Worm (Caenorhabditis elegans): ENCODE results near the gene C33F10.4.

C33F10.4 gene

DNA sequence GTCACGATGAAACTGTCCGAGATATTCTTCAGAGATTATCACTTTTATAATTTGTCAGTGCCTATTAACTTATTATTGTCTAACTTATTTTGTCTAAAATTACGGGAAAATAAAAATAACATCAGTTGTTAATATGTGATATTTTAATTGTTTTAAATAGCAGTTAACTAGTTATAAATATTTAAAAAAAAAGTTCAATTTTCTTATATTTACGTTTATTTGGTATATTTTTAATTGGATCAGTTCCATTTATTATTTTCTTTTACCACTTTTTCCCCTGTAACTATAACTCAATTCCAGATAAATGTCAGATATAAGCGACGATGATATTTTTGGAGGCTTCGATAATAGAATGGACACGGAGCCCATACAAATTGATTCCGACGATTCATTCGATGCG, at the start of gene C33F10.4:
TSS of gene C33F10.4 (plus strand) at position 301 of the 400 bp plus-strand sequence.
- no peak for TF ChIP-seq dao-5 (tag; optimal IDR thresholded peaks at IDR 0.05)

DNA sequence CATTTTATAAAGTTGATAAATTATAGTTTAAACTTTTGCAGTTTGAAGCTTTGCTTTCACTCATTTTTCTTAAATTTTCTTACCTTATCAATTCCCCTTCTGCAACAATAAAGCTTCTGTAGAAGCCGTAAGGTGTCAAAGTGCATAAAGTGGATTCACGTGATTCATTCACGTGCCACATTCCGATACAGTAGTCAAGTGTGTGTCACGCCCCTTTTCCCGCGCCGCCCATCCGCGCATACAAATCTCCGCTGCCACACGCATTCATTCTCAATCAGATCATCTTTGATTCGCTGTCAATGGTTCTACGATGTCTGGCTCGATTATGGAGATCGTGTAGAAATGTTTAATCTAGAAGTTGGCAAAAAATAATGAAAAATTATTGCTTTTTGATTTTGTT, 48.5 kb upstream of the C33F10.4 start:
- TF ChIP-seq him-1 (tag; optimal IDR thresholded peaks at IDR 0.05): no peak
- TF ChIP-seq W03F9.2 (tag; optimal IDR thresholded peaks at IDR 0.05): no peak
- no peak for TF ChIP-seq dao-5 (tag; optimal IDR thresholded peaks at IDR 0.05)

ce11 chrII:4747697-4748096, 47.9 kb upstream of the C33F10.4 start:
- TF ChIP-seq dao-5 (tag; optimal IDR thresholded peaks at IDR 0.05) (no peak), W03F9.2 (tag; optimal IDR thresholded peaks at IDR 0.05) (no peak), him-1 (tag; optimal IDR thresholded peaks at IDR 0.05) (no peak)

ce11 chrII:4748374-4748773, 47.2 kb upstream of the C33F10.4 start:
- TF ChIP-seq dao-5 (tag; optimal IDR thresholded peaks at IDR 0.05) (no peak), him-1 (tag; optimal IDR thresholded peaks at IDR 0.05) (no peak), W03F9.2 (tag; optimal IDR thresholded peaks at IDR 0.05) (no peak)

ce11 chrII:4749581-4749980, 46.0 kb upstream of the C33F10.4 start, which contains the start of gene F41C3.2:
TSS of gene F41C3.2 (plus strand) at chrII:4749968.
- TF ChIP-seq him-1 (tag; optimal IDR thresholded peaks at IDR 0.05) (no peak), W03F9.2 (tag; optimal IDR thresholded peaks at IDR 0.05) (no peak), dao-5 (tag; optimal IDR thresholded peaks at IDR 0.05) (no peak)

ce11 chrII:4752257-4752728, 43.3 kb upstream of the C33F10.4 start, which contains the start of gene F41C3.1:
TSS of gene F41C3.1 (plus strand) at chrII:4752307.
- TF ChIP-seq dao-5 (tag; optimal IDR thresholded peaks at IDR 0.05): no peak

DNA sequence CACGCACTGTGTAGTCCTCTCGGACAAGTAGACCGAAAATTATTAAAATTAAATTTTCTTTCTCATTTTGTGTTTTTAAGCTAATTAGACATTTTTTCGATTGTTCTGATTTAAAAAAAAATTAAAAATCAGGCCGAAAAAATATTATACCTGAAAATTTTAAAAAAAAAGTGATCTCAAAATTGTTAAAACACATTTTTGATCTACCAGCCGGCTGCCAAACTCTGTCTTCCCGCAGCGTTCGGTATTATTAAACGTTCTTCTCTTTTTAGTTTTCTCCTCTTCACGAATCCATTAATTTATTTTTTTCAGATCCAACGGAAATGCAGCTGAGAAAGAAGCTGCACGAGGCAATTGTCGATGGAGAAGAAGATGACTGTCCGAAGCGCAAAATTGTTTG, 42.4 kb upstream of the C33F10.4 start, which contains the start of gene C27D9.1:
TSS of gene C27D9.1 (plus strand) at position 281 of the 400 bp plus-strand sequence.
- no peak for TF ChIP-seq him-1 (tag; optimal IDR thresholded peaks at IDR 0.05)
- no peak for TF ChIP-seq W03F9.2 (tag; optimal IDR thresholded peaks at IDR 0.05)
- no peak for TF ChIP-seq dao-5 (tag; optimal IDR thresholded peaks at IDR 0.05)

DNA sequence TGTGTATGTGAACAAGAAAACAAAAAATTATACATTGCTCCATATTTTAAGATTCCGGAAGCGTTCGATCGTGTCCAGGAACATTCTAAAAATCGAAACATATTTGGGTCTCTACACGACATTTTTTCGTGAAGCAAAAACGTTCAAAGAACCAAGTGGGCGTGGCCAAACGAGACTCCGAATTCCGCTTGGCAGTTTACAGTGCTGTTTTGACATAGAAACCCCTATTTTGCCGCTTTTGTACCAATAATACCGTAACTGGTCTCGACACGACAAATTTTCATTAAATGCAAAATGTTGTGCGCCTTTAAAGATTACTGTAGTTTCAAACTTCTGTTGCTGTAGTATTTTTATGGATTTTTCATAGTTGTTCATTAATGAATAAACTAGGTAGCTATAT, 39.9 kb upstream of the C33F10.4 start:
- TF ChIP-seq him-1 (tag; optimal IDR thresholded peaks at IDR 0.05) (no peak), dao-5 (tag; optimal IDR thresholded peaks at IDR 0.05) (no peak), W03F9.2 (tag; optimal IDR thresholded peaks at IDR 0.05) (no peak)

ce11 chrII:4756751-4757150, 38.8 kb upstream of the C33F10.4 start, which contains the start of gene C27D9.2:
TSS of gene C27D9.2 (minus strand) at chrII:4756851.
- TF ChIP-seq W03F9.2 (tag; optimal IDR thresholded peaks at IDR 0.05): no peak
- no peak for TF ChIP-seq him-1 (tag; optimal IDR thresholded peaks at IDR 0.05)
- TF ChIP-seq dao-5 (tag; optimal IDR thresholded peaks at IDR 0.05): no peak

ce11 chrII:4758462-4758861, 37.1 kb upstream of the C33F10.4 start, which contains the start of gene F26G1.3:
TSS of gene F26G1.3 (plus strand) at chrII:4758762.
- TF ChIP-seq W03F9.2 (tag; optimal IDR thresholded peaks at IDR 0.05) (no peak), him-1 (tag; optimal IDR thresholded peaks at IDR 0.05) (no peak), dao-5 (tag; optimal IDR thresholded peaks at IDR 0.05) (no peak)

DNA sequence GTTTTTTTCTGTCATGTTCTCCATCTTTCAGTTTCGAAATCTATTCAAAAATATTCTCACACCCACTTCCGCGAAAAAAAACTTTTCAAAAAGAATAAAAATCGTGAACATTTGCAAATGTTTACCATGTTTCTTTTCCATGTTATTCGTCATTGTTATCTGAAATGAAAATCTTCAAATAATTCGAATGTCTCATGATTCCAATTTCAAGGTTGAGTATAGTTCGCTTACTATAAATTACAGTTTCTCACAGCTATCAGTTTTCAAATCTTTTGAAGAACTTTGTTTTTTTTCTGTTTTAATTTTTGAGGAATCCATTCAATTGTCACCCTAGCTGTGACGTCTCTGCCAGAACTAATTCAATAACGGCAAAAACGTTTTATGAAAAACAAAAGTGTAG, 35.7 kb upstream of the C33F10.4 start:
- TF ChIP-seq W03F9.2 (tag; optimal IDR thresholded peaks at IDR 0.05): no peak
- TF ChIP-seq him-1 (tag; optimal IDR thresholded peaks at IDR 0.05): no peak

DNA sequence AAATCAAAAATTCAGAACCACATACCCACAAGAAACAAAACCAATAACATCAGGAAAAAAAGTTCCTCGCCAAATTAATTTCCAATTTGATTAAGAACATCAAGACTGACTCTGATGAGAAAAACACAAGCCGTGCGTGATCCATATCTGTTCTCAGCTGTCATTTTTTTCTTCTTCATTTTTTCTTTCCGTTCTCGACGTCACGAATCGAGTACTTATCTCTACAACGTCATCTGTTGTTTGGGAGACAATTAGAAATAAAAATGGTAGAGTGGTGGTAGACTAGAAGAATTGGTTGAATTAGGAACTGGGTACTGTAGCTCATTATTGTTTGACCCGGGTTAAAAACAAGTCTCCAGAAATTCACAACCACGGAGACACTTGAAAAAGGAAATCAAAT, 34.5 kb upstream of the C33F10.4 start:
- TF ChIP-seq W03F9.2 (tag; optimal IDR thresholded peaks at IDR 0.05): no peak

DNA sequence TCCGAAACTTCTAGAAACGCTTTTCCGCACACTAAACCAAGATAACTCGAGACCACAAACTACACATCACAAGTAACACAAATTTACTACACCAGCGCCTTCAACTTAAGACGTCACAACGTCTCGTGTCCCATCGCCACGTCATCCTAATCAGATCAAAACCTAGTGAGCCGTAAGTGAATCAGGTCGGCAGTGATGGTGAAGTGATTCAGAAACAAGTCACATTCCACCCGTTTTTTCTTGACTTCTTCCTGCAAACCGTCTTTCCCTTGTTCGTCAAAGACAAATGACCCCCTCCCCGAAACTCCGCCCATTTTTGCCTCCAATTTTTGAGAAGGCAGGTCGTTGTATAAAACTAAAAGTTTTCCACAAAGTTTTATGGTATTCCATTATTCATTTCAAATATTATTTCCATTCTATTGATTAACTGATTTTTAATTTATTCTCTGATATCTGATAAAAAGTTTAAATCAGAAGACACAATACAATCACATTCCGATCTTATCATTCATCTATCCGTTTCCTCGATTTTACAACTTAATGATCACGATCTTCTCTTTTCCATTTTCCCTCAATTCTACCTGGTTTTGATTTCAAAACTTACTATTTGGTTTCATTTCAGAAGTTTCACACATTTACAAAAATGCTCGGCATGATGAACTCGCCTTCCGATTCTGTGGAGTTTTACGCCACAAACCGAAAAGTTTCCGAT, 32.8 kb upstream of the C33F10.4 start, which contains the start of gene F26G1.2:
TSS of gene F26G1.2 (plus strand) at position 508 of the 712 bp plus-strand sequence.
- TF ChIP-seq dao-5 (tag; optimal IDR thresholded peaks at IDR 0.05) (no peak), W03F9.2 (tag; optimal IDR thresholded peaks at IDR 0.05) (no peak), him-1 (tag; optimal IDR thresholded peaks at IDR 0.05) (no peak)

DNA sequence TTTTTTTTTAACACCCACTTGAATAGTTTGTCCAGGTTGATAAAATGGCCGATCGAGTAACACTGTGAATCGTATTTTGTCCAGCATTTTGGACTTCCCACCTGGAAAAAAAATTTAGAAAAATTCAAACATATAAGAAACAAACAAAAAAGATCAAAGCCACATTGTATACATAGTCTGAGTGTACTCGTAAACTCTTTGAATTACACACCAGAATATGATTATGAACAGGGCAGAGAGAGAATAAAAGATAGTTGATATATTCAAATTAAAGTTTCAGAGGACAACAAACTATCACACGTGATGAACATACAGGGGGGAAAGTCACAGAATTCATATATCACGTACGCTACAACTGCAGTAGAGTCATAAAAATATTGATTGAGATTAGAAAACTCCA, 29.3 kb upstream of the C33F10.4 start, which contains the start of gene ttm-2:
TSS of gene ttm-2 (minus strand) at position 101 of the 400 bp plus-strand sequence.
- TF ChIP-seq dao-5 (tag; optimal IDR thresholded peaks at IDR 0.05): no peak
- no peak for TF ChIP-seq him-1 (tag; optimal IDR thresholded peaks at IDR 0.05)
- no peak for TF ChIP-seq W03F9.2 (tag; optimal IDR thresholded peaks at IDR 0.05)

DNA sequence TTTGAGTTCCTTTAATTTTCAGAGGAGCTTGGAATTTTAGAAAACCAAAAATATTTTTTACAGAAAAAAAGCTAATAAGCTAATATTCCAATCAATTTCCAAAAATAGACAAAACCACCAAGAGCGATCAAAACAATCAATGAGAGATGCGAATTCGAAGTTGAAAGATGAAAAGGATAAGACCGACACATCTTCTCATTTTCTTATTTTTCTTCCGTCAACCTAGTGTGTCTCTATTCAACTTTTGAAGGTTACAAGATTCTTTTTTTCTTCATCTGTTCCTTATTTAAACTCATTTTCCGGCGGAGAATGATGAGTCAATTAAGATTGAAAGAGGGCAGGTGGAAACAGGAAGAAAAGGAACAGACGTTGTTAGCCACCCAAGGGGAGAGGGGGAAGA, 27.9 kb upstream of the C33F10.4 start:
- TF ChIP-seq W03F9.2 (tag; optimal IDR thresholded peaks at IDR 0.05) (no peak), dao-5 (tag; optimal IDR thresholded peaks at IDR 0.05) (no peak), him-1 (tag; optimal IDR thresholded peaks at IDR 0.05) (no peak)

Measured in whole organism, L4/young adult.